Worm (Caenorhabditis elegans) whole organism, L3 larva: ENCODE results near the gene unc-62.
"Not testable (repeated sequence)": the region's sequence is repeated elsewhere in the genome, so short reads cannot be mapped to it uniquely, and the experiment has no call there.

Experiments
- ZK546.5 ChIP-seq: sonication (generic microtip); optimal IDR thresholded peaks from 2 replicates; lab custom pipeline; 2017; ENCODE audit warnings: missing biosample characterization, missing genetic modification characterization
- ceh-16 ChIP-seq: sonication (generic microtip); optimal IDR thresholded peaks from 2 replicates; lab custom pipeline; 2017; ENCODE audit warnings: missing biosample characterization, missing genetic modification characterization
- ceh-28 ChIP-seq: fragments of 150-350 bp; optimal IDR thresholded peaks from 2 replicates; lab custom pipeline; 2014; ENCODE audit warnings: missing biosample characterization, missing genetic modification reagents, missing genetic modification characterization
- ceh-9 ChIP-seq: sonication (generic microtip); optimal IDR thresholded peaks from 2 replicates; lab custom pipeline; 2018; ENCODE audit warnings: missing biosample characterization, missing genetic modification characterization
- elt-2 ChIP-seq: sonication (generic microtip); optimal IDR thresholded peaks from 2 replicates; lab custom pipeline; 2016; ENCODE audit warnings: missing genetic modification reagents, mild to moderate bottlenecking, missing genetic modification characterization, missing compliant biosample characterization
- eor-1 ChIP-seq, 2 experiments: fragments of 150-350 bp; optimal IDR thresholded peaks; 2 replicates each; lab custom pipeline; 2014 to 2018; ENCODE audit warnings: missing biosample characterization in 2 of 2, missing genetic modification characterization in 2 of 2
- fkh-2 ChIP-seq: fragments of 150-350 bp; optimal IDR thresholded peaks from 2 replicates; lab custom pipeline; 2014; ENCODE audit warnings: missing biosample characterization, missing genetic modification reagents, missing genetic modification characterization
- hmg-11 ChIP-seq: sonication (generic microtip); optimal IDR thresholded peaks from 2 replicates; lab custom pipeline; 2016; ENCODE audit warnings: missing genetic modification characterization, missing compliant biosample characterization
- jun-1 ChIP-seq: fragments of 150-350 bp; optimal IDR thresholded peaks from 2 replicates; lab custom pipeline; 2014; ENCODE audit warnings: missing biosample characterization, missing genetic modification reagents, missing genetic modification characterization
- lin-15B ChIP-seq: fragments of 150-350 bp; optimal IDR thresholded peaks from 2 replicates; lab custom pipeline; 2014; ENCODE audit warnings: missing biosample characterization, missing genetic modification characterization
- lin-39 ChIP-seq: fragments of 150-350 bp; optimal IDR thresholded peaks from 2 replicates; lab custom pipeline; 2018; ENCODE audit warnings: missing biosample characterization, missing genetic modification reagents, missing genetic modification characterization
- lsy-12 ChIP-seq: sonication (generic microtip); optimal IDR thresholded peaks from 2 replicates; lab custom pipeline; 2016; ENCODE audit warnings: mild to moderate bottlenecking, missing genetic modification characterization, missing compliant biosample characterization
- mdl-1 ChIP-seq: fragments of 150-350 bp; optimal IDR thresholded peaks from 2 replicates; lab custom pipeline; 2014; ENCODE audit warnings: missing biosample characterization, missing genetic modification characterization
- mml-1 ChIP-seq: fragments of 150-350 bp; sonication (generic microtip); optimal IDR thresholded peaks from 3 replicates; lab custom pipeline; 2014; ENCODE audit warnings: missing biosample characterization, missing genetic modification characterization
- nfya-1 ChIP-seq: sonication (generic microtip); optimal IDR thresholded peaks from 2 replicates; lab custom pipeline; 2017; ENCODE audit warnings: missing genetic modification characterization, mild to moderate bottlenecking, missing compliant biosample characterization, antibody characterized with exemption, moderate library complexity; ENCODE audit not compliant: insufficient read depth
- nhr-11 ChIP-seq: fragments of 150-350 bp; optimal IDR thresholded peaks from 2 replicates; lab custom pipeline; 2014; ENCODE audit warnings: missing biosample characterization, missing genetic modification characterization
- nhr-23 ChIP-seq: fragments of 150-350 bp; optimal IDR thresholded peaks from 2 replicates; lab custom pipeline; 2014; ENCODE audit warnings: missing biosample characterization, missing genetic modification reagents, missing genetic modification characterization
- nhr-25 ChIP-seq: sonication (generic microtip); optimal IDR thresholded peaks from 2 replicates; lab custom pipeline; 2017; ENCODE audit warnings: missing biosample characterization, missing genetic modification characterization
- nhr-28 ChIP-seq: fragments of 150-350 bp; optimal IDR thresholded peaks from 2 replicates; lab custom pipeline; 2014; ENCODE audit warnings: missing biosample characterization, missing genetic modification characterization
- nhr-67 ChIP-seq: fragments of 150-350 bp; optimal IDR thresholded peaks from 2 replicates; lab custom pipeline; 2014; ENCODE audit warnings: missing biosample characterization, missing genetic modification characterization
- nhr-77 ChIP-seq: fragments of 150-350 bp; optimal IDR thresholded peaks from 2 replicates; lab custom pipeline; 2014; ENCODE audit warnings: missing biosample characterization, missing genetic modification characterization
- pha-4 ChIP-seq: fragments of 150-350 bp; optimal IDR thresholded peaks from 2 replicates; lab custom pipeline; 2014; ENCODE audit warnings: missing biosample characterization, missing genetic modification reagents, missing genetic modification characterization
- skn-1 ChIP-seq: fragments of 150-350 bp; optimal IDR thresholded peaks from 2 replicates; lab custom pipeline; 2014; ENCODE audit warnings: missing biosample characterization, missing genetic modification characterization
- snpc-4 ChIP-seq: fragments of 150-350 bp; optimal IDR thresholded peaks from 2 replicates; lab custom pipeline; 2014; ENCODE audit warnings: missing biosample characterization, missing genetic modification characterization
- tbx-2 ChIP-seq: sonication (generic microtip); optimal IDR thresholded peaks from 2 replicates; lab custom pipeline; 2016; ENCODE audit warnings: mild to moderate bottlenecking, missing genetic modification characterization, missing compliant biosample characterization
- unc-62 ChIP-seq: fragments of 150-350 bp; sonication (generic microtip); optimal IDR thresholded peaks from 4 replicates; lab custom pipeline; 2014; ENCODE audit warnings: missing biosample characterization, missing genetic modification reagents, missing genetic modification characterization

Gene unc-62

DNA sequence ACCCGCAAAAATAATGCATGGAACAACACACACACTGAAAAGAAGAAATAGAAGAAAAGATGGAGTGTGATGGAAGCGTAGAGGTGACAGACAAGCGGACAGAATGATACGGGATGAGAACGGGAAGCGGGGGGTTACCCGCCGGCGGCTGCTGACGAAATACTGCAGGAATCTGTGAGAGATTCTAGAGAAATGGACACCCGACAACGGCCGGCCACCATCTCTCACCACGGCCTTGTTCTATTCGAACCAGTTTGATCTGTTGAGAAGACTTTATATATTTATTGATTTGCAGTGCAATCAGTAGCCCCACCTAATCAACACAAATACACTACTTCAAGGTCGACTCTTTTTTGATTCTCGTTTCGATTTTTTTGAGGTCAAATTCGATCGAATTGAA, 53.2 kb downstream of the unc-62 start:
- TF ChIP-seq ceh-16 (tag; lab: Kevin White, UChicago) (no peak), lin-39 (tag; lab: Kevin White, UChicago) (peak; percentile 43), nfya-1 (tag; lab: Kevin White, UChicago) (peak; percentile 56), skn-1 (tag; lab: Kevin White, UChicago) (peak; percentile 49), elt-2 (peak; percentile 35), snpc-4 (tag; lab: Kevin White, UChicago) (no peak), nhr-25 (tag; lab: Kevin White, UChicago) (peak; percentile 82), pha-4 (peak; percentile 24), nhr-23 (tag; lab: Kevin White, UChicago) (peak; percentile 49), hmg-11 (tag; lab: Kevin White, UChicago) (peak; percentile 49), nhr-77 (tag; lab: Kevin White, UChicago) (no peak), ceh-28 (tag; lab: Kevin White, UChicago) (peak; percentile 63)

DNA sequence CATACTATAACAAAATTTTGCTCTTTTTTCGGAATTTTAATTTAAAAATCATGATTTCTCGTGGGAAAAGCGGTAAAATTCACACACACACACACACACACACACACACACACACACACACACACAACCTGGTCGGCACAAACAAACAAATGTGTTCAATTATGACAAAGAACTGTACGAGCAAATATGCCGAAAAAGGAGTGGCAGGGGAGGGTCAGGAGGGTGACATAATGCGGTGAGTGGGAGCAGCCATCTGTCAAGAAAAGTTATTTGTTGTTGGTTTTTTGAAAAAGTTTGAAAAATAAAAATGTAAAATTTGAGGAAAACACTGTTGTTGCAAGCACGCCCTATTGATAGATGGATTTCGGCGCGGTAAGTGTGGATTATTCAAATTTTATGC, 54.6 kb downstream of the unc-62 start:
- peak; percentile 8 for TF ChIP-seq elt-2
- peak; percentile 53 for TF ChIP-seq pha-4
- TF ChIP-seq nhr-77 (tag; lab: Kevin White, UChicago), result no peak
- TF ChIP-seq nhr-11 (tag; lab: Kevin White, UChicago), result no peak
- TF ChIP-seq, all 47 proteins: peak for 2

DNA sequence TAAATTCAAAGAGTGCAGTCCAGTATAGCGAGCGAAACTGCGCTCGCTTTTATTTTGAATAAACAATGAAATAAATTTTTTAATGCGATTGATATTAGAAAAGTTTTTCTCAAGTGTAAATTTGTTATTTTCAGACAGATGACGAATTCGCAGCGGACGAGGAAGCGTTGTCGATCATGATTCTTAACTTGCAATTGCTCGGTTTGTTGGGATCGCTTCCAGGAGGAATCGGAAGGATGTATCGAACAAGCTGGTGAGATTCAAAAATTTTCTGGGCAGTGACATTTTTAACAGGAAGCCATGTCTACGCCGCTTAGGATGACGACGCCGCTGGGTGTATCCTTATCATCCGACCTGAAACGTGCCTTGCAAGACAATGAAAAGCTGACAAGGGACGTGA, 56.3 kb downstream of the unc-62 start, which contains the start of gene Y61A9LA.12:
TSS of gene Y61A9LA.12 (plus strand) at position 301 of the 400 bp plus-strand sequence.
- TF ChIP-seq mml-1 (tag; lab: Kevin White, UChicago); eor-1 (tag; optimal IDR thresholded peaks at IDR 0.05; lab: Kevin White, UChicago); nhr-28: not testable (repeated sequence)

DNA sequence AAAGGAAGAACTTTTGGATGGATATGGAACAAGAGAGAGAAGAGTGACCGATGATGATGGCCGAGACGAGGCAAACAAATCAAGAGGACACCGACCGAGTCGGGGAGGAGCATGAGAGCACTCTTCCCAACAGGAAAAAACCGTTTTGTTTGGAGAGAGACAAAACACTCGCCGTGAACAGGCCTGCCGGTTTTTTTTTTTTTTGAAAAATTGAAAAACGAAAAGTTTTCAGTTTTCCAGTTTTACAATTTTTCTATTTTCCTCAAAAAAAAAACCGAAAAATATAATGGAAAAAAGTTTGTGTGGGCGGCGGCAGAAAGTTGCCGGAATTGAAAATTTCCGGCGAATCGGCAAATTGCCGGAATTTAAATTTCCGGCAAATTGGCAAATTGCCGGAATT, 62.4 kb downstream of the unc-62 start, which contains the start of gene Y61A9LA.7:
TSS of gene Y61A9LA.7 (minus strand) at position 101 of the 400 bp plus-strand sequence.
- TF ChIP-seq nhr-11 (tag; lab: Kevin White, UChicago) (no peak), ZK546.5 (tag; lab: Kevin White, UChicago) (no peak), lsy-12 (no peak), nhr-23 (tag; lab: Kevin White, UChicago) (no peak), ceh-28 (tag; lab: Kevin White, UChicago) (no peak), tbx-2 (tag; lab: Kevin White, UChicago) (no peak), jun-1 (tag; lab: Kevin White, UChicago) (no peak), nhr-67 (tag; lab: Kevin White, UChicago) (no peak), unc-62 (no peak), lin-15B (tag; lab: Kevin White, UChicago) (no peak), nhr-25 (tag; lab: Kevin White, UChicago) (no peak), ceh-9 (tag; lab: Kevin White, UChicago) (no peak), nfya-1 (tag; lab: Kevin White, UChicago) (no peak)
- TF ChIP-seq, all 47 proteins: peak for 0

DNA sequence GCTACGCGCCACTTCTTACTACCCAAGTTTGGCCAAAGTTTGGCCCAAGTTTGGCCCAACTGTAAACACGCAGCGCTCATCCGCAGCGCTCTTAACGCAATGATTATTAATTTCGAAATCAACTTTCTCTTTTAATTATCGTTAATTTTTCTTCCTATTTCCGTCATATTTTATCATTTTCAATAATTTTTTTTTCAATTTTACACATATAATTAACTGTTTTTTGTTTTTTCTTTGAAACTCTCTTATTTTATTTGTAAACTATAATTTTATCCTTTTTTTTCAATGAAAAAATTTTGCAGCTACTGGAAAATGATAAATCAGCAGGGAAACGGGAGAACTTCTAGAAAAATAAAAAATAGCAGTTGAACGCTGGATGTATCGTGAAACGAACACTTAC, 63.2 kb downstream of the unc-62 start, which contains the start of gene Y61A9LA.4:
TSS of gene Y61A9LA.4 (plus strand) at position 301 of the 400 bp plus-strand sequence.
- TF ChIP-seq mdl-1, fkh-2, ceh-16 (tag; lab: Kevin White, UChicago): not testable (repeated sequence)
